Fruit fly (Drosophila melanogaster) whole organism, embryonic: ENCODE results near the gene Sp1.

ENCODE experiments used
- CG10321 ChIP-seq: fragments of 200-800 bp; sonication (Bioruptor generic); IDR thresholded peaks from 2 replicates; pipeline ENCODE4 v1.3.6; 2022; ENCODE audit warnings: missing biosample characterization, missing genetic modification characterization
- CG10959 ChIP-seq: fragments of 200-800 bp; sonication (Bioruptor generic); IDR thresholded peaks from 2 replicates; pipeline ENCODE4 v1.3.6; 2022; ENCODE audit warnings: missing biosample characterization, missing genetic modification characterization
- CG11504 ChIP-seq: fragments of 200-800 bp; sonication (Bioruptor generic); optimal IDR thresholded peaks from 3 replicates; lab custom pipeline; 2019; ENCODE audit warnings: missing biosample characterization, mild to moderate bottlenecking, missing genetic modification characterization, moderate library complexity
- CG12236 ChIP-seq: fragments of 200-800 bp; sonication (Bioruptor generic); optimal IDR thresholded peaks from 2 replicates; lab custom pipeline; 2016; ENCODE audit warnings: missing biosample characterization, missing genetic modification characterization
- CG14710 ChIP-seq: fragments of 200-800 bp; sonication (Bioruptor generic); optimal IDR thresholded peaks from 3 replicates; lab custom pipeline; 2019; ENCODE audit warnings: missing biosample characterization, mild to moderate bottlenecking, missing genetic modification characterization, moderate library complexity
- CG15269 ChIP-seq: fragments of 200-800 bp; sonication (Bioruptor generic); optimal IDR thresholded peaks from 2 replicates; lab custom pipeline; 2018; ENCODE audit warnings: missing biosample characterization, mild to moderate bottlenecking, missing genetic modification characterization, moderate library complexity
- CG15479 ChIP-seq: fragments of 200-800 bp; sonication (Bioruptor generic); optimal IDR thresholded peaks from 3 replicates; lab custom pipeline; 2019; ENCODE audit warnings: missing biosample characterization, mild to moderate bottlenecking, missing genetic modification characterization, moderate library complexity
- CG1832 ChIP-seq: fragments of 200-800 bp; sonication (Bioruptor generic); optimal IDR thresholded peaks from 2 replicates; lab custom pipeline; 2017; ENCODE audit warnings: missing biosample characterization, mild to moderate bottlenecking, missing genetic modification characterization, inconsistent platforms
- CG30403 ChIP-seq: fragments of 200-800 bp; sonication (Bioruptor generic); optimal IDR thresholded peaks from 3 replicates; lab custom pipeline; 2016; ENCODE audit warnings: missing biosample characterization, missing genetic modification characterization
- CG32767 ChIP-seq: fragments of 200-800 bp; sonication (Bioruptor generic); IDR thresholded peaks from 2 replicates; pipeline ENCODE4 v1.3.6; 2022; ENCODE audit warnings: missing biosample characterization, missing genetic modification characterization
- CG34376 ChIP-seq: fragments of 200-800 bp; sonication (Bioruptor generic); optimal IDR thresholded peaks from 2 replicates; lab custom pipeline; 2018; ENCODE audit warnings: missing biosample characterization, mild to moderate bottlenecking, missing genetic modification characterization
- CG8281 ChIP-seq: fragments of 200-800 bp; sonication (Bioruptor generic); optimal IDR thresholded peaks from 2 replicates; lab custom pipeline; 2018; ENCODE audit warnings: missing biosample characterization, mild to moderate bottlenecking, missing genetic modification characterization, moderate library complexity
- CTCF ChIP-seq: fragments of 200-800 bp; sonication (Bioruptor generic); optimal IDR thresholded peaks from 2 replicates; lab custom pipeline; 2017; ENCODE audit warnings: missing biosample characterization, mild to moderate bottlenecking, missing genetic modification characterization, moderate library complexity
- D19A ChIP-seq: fragments of 200-800 bp; optimal IDR thresholded peaks from 3 replicates; lab custom pipeline; 2019; ENCODE audit warnings: missing biosample characterization, mild to moderate bottlenecking, missing genetic modification characterization, moderate library complexity
- Dip3 ChIP-seq: fragments of 200-800 bp; sonication (Bioruptor generic); optimal IDR thresholded peaks from 3 replicates; lab custom pipeline; 2016; ENCODE audit warnings: missing biosample characterization, missing genetic modification characterization
- Dll ChIP-seq: fragments of 200-800 bp; sonication (Bioruptor generic); IDR thresholded peaks from 4 replicates; pipeline ENCODE4 v1.3.6; 2022; ENCODE audit warnings: missing biosample characterization, missing genetic modification characterization; ENCODE audit not compliant: partially characterized antibody
- Ets65A ChIP-seq: fragments of 200-800 bp; sonication (Bioruptor generic); peaks from one replicate; lab custom pipeline; 2016; ENCODE audit warnings: missing biosample characterization, missing genetic modification characterization
- Fer1 ChIP-seq: fragments of 200-800 bp; sonication (Bioruptor generic); optimal IDR thresholded peaks from 2 replicates; lab custom pipeline; 2017; ENCODE audit warnings: missing biosample characterization, mild to moderate bottlenecking, missing genetic modification characterization
- Hmx ChIP-seq: fragments of 200-800 bp; sonication (Bioruptor generic); optimal IDR thresholded peaks from 2 replicates; lab custom pipeline; 2016; ENCODE audit warnings: missing biosample characterization, missing genetic modification characterization
- NC2α ChIP-seq: fragments of 200-800 bp; sonication (Bioruptor generic); optimal IDR thresholded peaks from 2 replicates; lab custom pipeline; 2016; ENCODE audit warnings: missing biosample characterization, missing genetic modification characterization
- Nf-YB ChIP-seq: fragments of 200-800 bp; sonication (Bioruptor generic); optimal IDR thresholded peaks from 3 replicates; lab custom pipeline; 2019; ENCODE audit warnings: missing biosample characterization, mild to moderate bottlenecking, missing genetic modification characterization, moderate library complexity
- Nf-YC ChIP-seq: fragments of 200-800 bp; optimal IDR thresholded peaks from 3 replicates; lab custom pipeline; 2019; ENCODE audit warnings: missing biosample characterization, mild to moderate bottlenecking, missing genetic modification characterization, moderate library complexity
- PHDP ChIP-seq: fragments of 200-800 bp; sonication (Bioruptor generic); optimal IDR thresholded peaks from 3 replicates; lab custom pipeline; 2018; ENCODE audit warnings: missing biosample characterization, mild to moderate bottlenecking, missing genetic modification characterization, moderate library complexity
- Trl ChIP-seq, 3 experiments: fragments of >200 bp in 2 of 3; fragments of 200-800 bp in 1 of 3; sonication (Bioruptor generic) in 1 of 3; optimal IDR thresholded peaks; 2 replicates in 1 of 3; 3 replicates in 2 of 3; lab custom pipeline; 2016 to 2017; ENCODE audit warnings: missing biosample characterization in 1 of 3, missing genetic modification characterization in 1 of 3
- abd-A ChIP-seq: fragments of 200-800 bp; sonication (Bioruptor generic); optimal IDR thresholded peaks from 3 replicates; lab custom pipeline; 2019; ENCODE audit warnings: missing biosample characterization, mild to moderate bottlenecking, missing genetic modification characterization, moderate library complexity
- cad ChIP-seq: fragments of >200 bp; optimal IDR thresholded peaks from 2 replicates; lab custom pipeline; 2017; ENCODE audit warnings: missing biosample characterization, missing genetic modification characterization
- cg ChIP-seq: fragments of 200-800 bp; sonication (Bioruptor generic); optimal IDR thresholded peaks from 3 replicates; lab custom pipeline; 2019; ENCODE audit warnings: missing biosample characterization, mild to moderate bottlenecking, missing genetic modification characterization, moderate library complexity
- crol ChIP-seq: fragments of 200-800 bp; sonication (Bioruptor generic); IDR thresholded peaks from 2 replicates; pipeline ENCODE4 v1.3.6; 2022; ENCODE audit warnings: missing biosample characterization, missing genetic modification characterization
- grn ChIP-seq: fragments of 200-800 bp; sonication (Bioruptor generic); optimal IDR thresholded peaks from 3 replicates; lab custom pipeline; 2017; ENCODE audit warnings: missing biosample characterization, missing genetic modification characterization
- gsb-n ChIP-seq: fragments of 200-800 bp; sonication (Bioruptor generic); optimal IDR thresholded peaks from 3 replicates; lab custom pipeline; 2018; ENCODE audit warnings: missing biosample characterization, mild to moderate bottlenecking, missing genetic modification characterization
- hth ChIP-seq: fragments of >200 bp; optimal IDR thresholded peaks from 2 replicates; lab custom pipeline; 2017; ENCODE audit warnings: inconsistent platforms
- kah ChIP-seq: fragments of 200-800 bp; sonication (Bioruptor generic); optimal IDR thresholded peaks from 2 replicates; lab custom pipeline; 2018; ENCODE audit warnings: missing biosample characterization, mild to moderate bottlenecking, missing genetic modification characterization
- kni ChIP-seq: fragments of 200-800 bp; sonication (Bioruptor generic); optimal IDR thresholded peaks from 3 replicates; lab custom pipeline; 2017; ENCODE audit warnings: mild to moderate bottlenecking, missing biosample characterization, missing genetic modification reagents, missing genetic modification characterization
- nau ChIP-seq: fragments of 200-800 bp; sonication (Bioruptor generic); optimal IDR thresholded peaks from 3 replicates; lab custom pipeline; 2017; ENCODE audit warnings: missing biosample characterization, mild to moderate bottlenecking, missing genetic modification characterization, missing genetic modification reagents
- run ChIP-seq: fragments of 200-800 bp; sonication (Bioruptor generic); optimal IDR thresholded peaks from 3 replicates; lab custom pipeline; 2018; ENCODE audit warnings: missing biosample characterization, mild to moderate bottlenecking, missing genetic modification characterization
- sens ChIP-seq: fragments of 200-800 bp; sonication (Bioruptor generic); peaks from one replicate; lab custom pipeline; 2016; ENCODE audit warnings: missing biosample characterization, missing genetic modification characterization
- sug ChIP-seq: fragments of 200-800 bp; optimal IDR thresholded peaks from 2 replicates; lab custom pipeline; 2019; ENCODE audit warnings: missing biosample characterization, mild to moderate bottlenecking, missing genetic modification characterization, moderate library complexity
- tll ChIP-seq, 2 experiments: fragments of 200-800 bp in 1 of 2; fragments of >200 bp in 1 of 2; sonication (Bioruptor generic) in 1 of 2; optimal IDR thresholded peaks; 2 replicates each; lab custom pipeline; 2017 to 2019; ENCODE audit warnings: missing biosample characterization in 2 of 2, missing genetic modification characterization in 2 of 2, mild to moderate bottlenecking in 1 of 2, moderate library complexity in 1 of 2
- zen ChIP-seq: fragments of 200-800 bp; sonication (Bioruptor generic); optimal IDR thresholded peaks from 3 replicates; lab custom pipeline; 2018; ENCODE audit warnings: missing biosample characterization, mild to moderate bottlenecking, missing genetic modification characterization, moderate library complexity

The Sp1 gene

dm6 chrX:9747503-9747902 is 18.1 kb downstream of the Sp1 start:
- no peak for TF ChIP-seq Hmx (GFP tag; lab: Kevin White, UChicago)
- TF ChIP-seq CG14710: no peak
- no peak for TF ChIP-seq Dip3 (GFP tag; lab: Kevin White, UChicago)
- TF ChIP-seq D19A: peak; percentile 18
- no peak for TF ChIP-seq Dll
- peak; percentile 4 for TF ChIP-seq sens (GFP tag; lab: Kevin White, UChicago)
- TF ChIP-seq, all 482 proteins: peak for 2

DNA sequence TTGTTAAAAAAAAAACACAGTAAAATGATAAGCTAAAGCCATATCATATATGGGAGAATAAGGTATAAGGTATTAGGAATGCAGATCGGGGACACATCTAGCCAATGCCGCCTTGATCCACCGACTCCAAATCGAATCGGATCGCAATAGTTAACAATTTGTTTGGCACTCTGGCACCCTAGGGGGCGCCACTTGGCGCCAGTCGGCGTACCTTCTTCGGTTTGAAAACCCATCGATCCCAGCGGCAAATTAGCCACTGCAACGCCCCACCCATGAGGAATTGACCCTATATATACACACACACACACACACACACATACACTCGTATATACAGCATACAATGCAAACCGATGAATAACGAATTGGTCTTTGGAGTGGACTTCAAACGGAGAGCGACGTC is 19.8 kb downstream of the Sp1 start:
- TF ChIP-seq CTCF (peak; percentile 81), cg (GFP tag; lab: Kevin White, UChicago) (peak; percentile 66), sug (no peak), Fer1 (no peak)
- TF ChIP-seq, all 482 proteins: peak for 2

- TF ChIP-seq run (tag; lab: Kevin White, UChicago) (no peak), hth (lab: Kevin White, UChicago) (no peak), CG32767 (GFP tag; lab: Robert Waterston, UW) (no peak), CG10959 (GFP tag; lab: Robert Waterston, UW) (no peak), CG15479 (peak; percentile 87), Ets65A (GFP tag; lab: Kevin White, UChicago) (peak; percentile 35), Nf-YB (peak; percentile 90), CG15269 (tag; lab: Kevin White, UChicago) (no peak), grn (GFP tag; lab: Kevin White, UChicago) (peak; percentile 67), CG1832 (GFP tag; lab: Kevin White, UChicago) (peak; percentile 73), CG30403 (GFP tag; lab: Kevin White, UChicago) (no peak), PHDP (tag; lab: Kevin White, UChicago) (no peak), crol (GFP tag; lab: Robert Waterston, UW) (peak; percentile 87), nau (GFP tag; lab: Kevin White, UChicago) (no peak), CG10321 (GFP tag; lab: Robert Waterston, UW) (0 out of 2 replicates have a peak, but pooled peaks have one; percentile 43), abd-A (peak; percentile 76), CG8281 (tag; lab: Kevin White, UChicago) (peak; percentile 8), zen (peak; percentile 92), kah (GFP tag; lab: Kevin White, UChicago) (peak; percentile 73), gsb-n (tag; lab: Kevin White, UChicago) (peak; percentile 34), CG11504 (tag; lab: Kevin White, UChicago) (peak; percentile 12), cad (peak; percentile 73), CG34376 (GFP tag; lab: Kevin White, UChicago) (no peak), kni (GFP tag; lab: Kevin White, UChicago) (peak; percentile 81), Trl (optimal IDR thresholded peaks at IDR 0.05; lab: Kevin White, UChicago) (peak in 1 of 2 experiments; percentile 28), Trl (GFP tag; optimal IDR thresholded peaks at IDR 0.05; lab: Kevin White, UChicago) (no peak), NC2α (no peak), tll (GFP tag; optimal IDR thresholded peaks at IDR 0.05; lab: Kevin White, UChicago) (peak in 1 of 2 experiments; percentile 44), Nf-YC (peak; percentile 88), cg (GFP tag; lab: Kevin White, UChicago) (peak; percentile 45), CG12236 (GFP tag; lab: Kevin White, UChicago) (no peak)
Measured at dm6 chrX:9749745-9750144, 20.3 kb downstream of the Sp1 start.
